Worm (Caenorhabditis elegans): ENCODE results near the gene K02B2.6.

The K02B2.6 gene

ce11 chrIV:5947555-5948151 lies 14.4 kb downstream of the K02B2.6 start, which contains the start of gene rps-25 (continued):
- TF ChIP-seq hlh-30 (tag; optimal IDR thresholded peaks at IDR 0.05; ENCODE audit: insufficient read depth) = peak; percentile 52
- no peak for TF ChIP-seq Y75B8A.6 (GFP tag; IDR thresholded peaks at IDR 0.05)
- TF ChIP-seq ces-1 (GFP tag; optimal IDR thresholded peaks at IDR 0.05) = no peak
- no peak for TF ChIP-seq madf-9 (GFP tag; conservative IDR thresholded peaks at IDR 0.05)
- TF ChIP-seq madf-5 (GFP tag; IDR thresholded peaks at IDR 0.05) = no peak
- no peak for TF ChIP-seq vab-7 (GFP tag; IDR thresholded peaks at IDR 0.05)
- no peak for TF ChIP-seq spr-3 (GFP tag; optimal IDR thresholded peaks at IDR 0.05)
- TF ChIP-seq nhr-11 (tag; optimal IDR thresholded peaks at IDR 0.05) = no peak
- TF ChIP-seq ceh-32 (tag; optimal IDR thresholded peaks at IDR 0.05; ENCODE audit: poor library complexity) = no peak

- TF ChIP-seq egl-43 (GFP tag; IDR thresholded peaks at IDR 0.05) (peak; percentile 66; the same call in 1 of the 2 replicates), Y105C5A.15 (GFP tag; IDR thresholded peaks at IDR 0.05) (0 out of 2 replicates have a peak, but pooled peaks have one; percentile 42), ama-1 (optimal IDR thresholded peaks at IDR 0.05) (peak; percentile 36), rbr-2 (tag; optimal IDR thresholded peaks at IDR 0.05) (peak; percentile 35), mdt-29 (GFP tag; IDR thresholded peaks at IDR 0.05) (peak; percentile 32; the same call in 1 of the 2 replicates), lin-29 (GFP tag; IDR thresholded peaks at IDR 0.05) (no peak), lin-1 (GFP tag; IDR thresholded peaks at IDR 0.05) (peak; percentile 69; the same call in 1 of the 2 replicates), lsy-2 (tag; optimal IDR thresholded peaks at IDR 0.05) (peak in 1 of 2 experiments; percentile 54), dmd-9 (GFP tag; IDR thresholded peaks at IDR 0.05) (no peak), zip-11 (GFP tag; IDR thresholded peaks at IDR 0.05) (0 out of 2 replicates have a peak, but pooled peaks have one; percentile 6), dmd-6 (GFP tag; IDR thresholded peaks at IDR 0.05) (peak; percentile 18; the same call in 1 of the 2 replicates), hlh-11 (tag; optimal IDR thresholded peaks at IDR 0.05) (no peak), unc-130 (GFP tag; optimal IDR thresholded peaks at IDR 0.05) (peak; percentile 70), unc-62 (GFP tag; optimal IDR thresholded peaks at IDR 0.05 in 1 of 2) (peak in 1 of 2 experiments; percentile 83), unc-62 (tag; optimal IDR thresholded peaks at IDR 0.05) (no peak), nhr-10 (tag; optimal IDR thresholded peaks at IDR 0.05) (no peak), php-3 (GFP tag; IDR thresholded peaks at IDR 0.05) (peak; percentile 55), pha-4 (GFP tag; IDR thresholded peaks at IDR 0.05) (peak; percentile 49; the same call in 1 of the 2 replicates), pha-4 (tag; optimal IDR thresholded peaks at IDR 0.05) (no peak), daf-16 (GFP tag; optimal IDR thresholded peaks at IDR 0.05) (peak in 1 of 2 experiments; percentile 6), daf-16 (tag; optimal IDR thresholded peaks at IDR 0.05) (peak; percentile 14), snpc-1.2 (GFP tag; IDR thresholded peaks at IDR 0.05) (peak; percentile 97), madf-9 (GFP tag; conservative IDR thresholded peaks at IDR 0.05) (no peak), F26F4.8 (GFP tag; conservative IDR thresholded peaks at IDR 0.05) (0 out of 2 replicates have a peak, but pooled peaks have one; percentile 48), Y48G9A.11 (GFP tag; IDR thresholded peaks at IDR 0.05) (peak; percentile 70), lin-38 (GFP tag; IDR thresholded peaks at IDR 0.05) (peak; percentile 59), F49E8.2 (tag; optimal IDR thresholded peaks at IDR 0.05; ENCODE audit: borderline replicate concordance) (peak; percentile 80), nhr-48 (tag; optimal IDR thresholded peaks at IDR 0.05) (no peak), lim-7 (GFP tag; IDR thresholded peaks at IDR 0.05) (no peak), arid-1 (GFP tag; conservative IDR thresholded peaks at IDR 0.05) (0 out of 2 replicates have a peak, but pooled peaks have one; percentile 59), hlh-30 (tag; optimal IDR thresholded peaks at IDR 0.05; ENCODE audit: insufficient read depth) (peak; percentile 84), aha-1 (tag) (peak; percentile 95), T26A8.4 (GFP tag; IDR thresholded peaks at IDR 0.05) (peak; percentile 37), mep-1 (tag; optimal IDR thresholded peaks at IDR 0.05) (no peak), F44E2.7 (GFP tag; IDR thresholded peaks at IDR 0.05) (0 out of 2 replicates have a peak, but pooled peaks have one; percentile 2), ceh-20 (GFP tag; IDR thresholded peaks at IDR 0.05) (no peak), lin-39 (tag; optimal IDR thresholded peaks at IDR 0.05) (no peak), mes-2 (tag; optimal IDR thresholded peaks at IDR 0.05; ENCODE audit: poor library complexity, severe bottlenecking) (peak; percentile 26), lin-13 (GFP tag; optimal IDR thresholded peaks at IDR 0.05) (no peak)
These were observed 15.2 kb downstream of the K02B2.6 start, which contains the start of gene inx-7 for ce11 chrIV:5946602-5947444. Gene inx-7 (minus strand): TSS chrIV:5946638.
